Fruit fly (Drosophila melanogaster): ENCODE data around the gene osa.

dm6 chr3R:17656923-17657322 is 61.2 kb downstream of the osa start:
- TF ChIP-seq CTCF (optimal IDR thresholded peaks at IDR 0.05) (no peak), CG8478 (optimal IDR thresholded peaks at IDR 0.05) (no peak)
